Worm (Caenorhabditis elegans): Measurements from ENCODE around the gene gipc-2.

gipc-2 gene

DNA sequence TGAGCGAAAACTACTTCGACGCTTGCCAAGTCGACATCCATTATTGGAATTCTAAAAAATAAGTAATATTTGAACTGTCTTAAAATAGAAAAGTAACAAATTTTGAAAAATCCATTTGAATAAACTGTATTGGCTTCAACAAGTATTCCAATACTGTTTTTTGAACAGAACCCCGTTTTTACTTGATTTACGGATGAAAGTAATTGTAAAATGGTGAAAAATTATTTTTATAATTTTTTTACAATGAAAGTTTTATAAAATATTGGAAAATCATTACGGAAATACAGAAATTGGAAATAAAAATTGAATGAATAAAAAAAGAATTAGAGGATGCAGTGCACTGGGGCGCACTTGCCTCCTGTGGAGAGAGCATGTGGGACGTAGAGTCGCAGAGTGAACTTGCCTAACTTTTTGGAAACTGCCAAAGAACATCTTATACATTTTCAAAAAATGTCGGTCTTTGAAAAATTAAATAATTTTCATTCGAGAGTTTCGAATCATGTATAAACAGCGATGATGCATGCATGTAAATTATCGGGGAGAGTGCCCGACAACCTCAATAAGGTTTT, 45.2 kb downstream of the gipc-2 start, which contains the start of gene rrp-1:
Gene rrp-1 (minus strand): TSS at position 51 of the 569 bp plus-strand sequence.
- TF ChIP-seq hnd-1 (tag; optimal IDR thresholded peaks at IDR 0.05), result no peak
- no peak for TF ChIP-seq ceh-36 (tag; optimal IDR thresholded peaks at IDR 0.05)
- no peak for TF ChIP-seq ets-7 (tag; optimal IDR thresholded peaks at IDR 0.05)
- TF ChIP-seq pes-1 (GFP tag; IDR thresholded peaks at IDR 0.05), result no peak
- no peak for TF ChIP-seq ama-1 (optimal IDR thresholded peaks at IDR 0.05)
- no peak for TF ChIP-seq tbx-11 (GFP tag; IDR thresholded peaks at IDR 0.05)
- TF ChIP-seq hmg-4 (GFP tag; optimal IDR thresholded peaks at IDR 0.05), result no peak
- TF ChIP-seq sea-1 (GFP tag; conservative IDR thresholded peaks at IDR 0.05), result no peak
- TF ChIP-seq scrt-1 (GFP tag; IDR thresholded peaks at IDR 0.05), result no peak
- TF ChIP-seq tbx-37 (GFP tag; conservative IDR thresholded peaks at IDR 0.05), result no peak
- TF ChIP-seq ceh-13 (GFP tag; optimal IDR thresholded peaks at IDR 0.05), result no peak
- TF ChIP-seq flt-1 (GFP tag; IDR thresholded peaks at IDR 0.05), result no peak

ce11 chrIV:9977602-9978172, 49.8 kb downstream of the gipc-2 start, which contains the start of gene dhp-2:
TSS of gene dhp-2 (plus strand) at chrIV:9978122.
- no peak for TF ChIP-seq sea-1 (GFP tag; conservative IDR thresholded peaks at IDR 0.05)
- TF ChIP-seq pes-1 (GFP tag; IDR thresholded peaks at IDR 0.05), result no peak
- TF ChIP-seq hmbx-1 (tag; optimal IDR thresholded peaks at IDR 0.05), result no peak
- TF ChIP-seq flt-1 (GFP tag; IDR thresholded peaks at IDR 0.05), result no peak
- no peak for TF ChIP-seq ceh-13 (GFP tag; optimal IDR thresholded peaks at IDR 0.05)
- no peak for TF ChIP-seq tbx-37 (GFP tag; conservative IDR thresholded peaks at IDR 0.05)
- no peak for TF ChIP-seq ceh-36 (tag; optimal IDR thresholded peaks at IDR 0.05)
- TF ChIP-seq hmg-4 (GFP tag; optimal IDR thresholded peaks at IDR 0.05), result no peak
- TF ChIP-seq ama-1 (optimal IDR thresholded peaks at IDR 0.05), result no peak
- no peak for TF ChIP-seq aly-1 (tag; optimal IDR thresholded peaks at IDR 0.05)
